Worm (Caenorhabditis elegans) whole organism, midembryonic: ENCODE data around the gene C14E2.7.

Source experiments
- T22C8.4 ChIP-seq: fragments of 200-800 bp; sonication (Bioruptor generic); IDR thresholded peaks from 2 replicates; pipeline ENCODE4 v1.3.6; 2022; ENCODE audit warnings: missing genetic modification characterization, missing compliant biosample characterization
- cog-1 ChIP-seq: sonication (generic microtip); optimal IDR thresholded peaks from 2 replicates; lab custom pipeline; 2016; ENCODE audit warnings: missing genetic modification characterization, missing compliant biosample characterization
- flt-1 ChIP-seq: fragments of 200-800 bp; sonication (Bioruptor generic); IDR thresholded peaks from 2 replicates; pipeline ENCODE4 v1.3.6; 2022; ENCODE audit warnings: missing genetic modification characterization, missing compliant biosample characterization
- klf-2 ChIP-seq: fragments of 200-800 bp; sonication (Bioruptor generic); conservative IDR thresholded peaks from 2 replicates; pipeline ENCODE4 v1.3.6; 2022; ENCODE audit warnings: missing genetic modification reagents, missing genetic modification characterization, missing compliant biosample characterization
- med-1 ChIP-seq: sonication (generic microtip); optimal IDR thresholded peaks from 2 replicates; lab custom pipeline; 2017; ENCODE audit warnings: missing genetic modification characterization, mild to moderate bottlenecking, missing compliant biosample characterization, antibody characterized with exemption, missing genetic modification reagents; ENCODE audit not compliant: insufficient read depth
- ref-1 ChIP-seq: fragments of 200-800 bp; sonication (Bioruptor generic); conservative IDR thresholded peaks from 2 replicates; pipeline ENCODE4 v1.3.6; 2022; ENCODE audit warnings: missing genetic modification reagents, missing genetic modification characterization, missing compliant biosample characterization
- tab-1 ChIP-seq: fragments of 200-800 bp; sonication (Bioruptor generic); IDR thresholded peaks from 2 replicates; pipeline ENCODE4 v1.3.6; 2022; ENCODE audit warnings: missing genetic modification characterization, missing compliant biosample characterization
- ztf-29 ChIP-seq: fragments of 200-800 bp; sonication (Bioruptor generic); IDR thresholded peaks from 2 replicates; pipeline ENCODE4 v1.3.6; 2022; ENCODE audit warnings: missing genetic modification reagents, missing genetic modification characterization, missing compliant biosample characterization

DNA sequence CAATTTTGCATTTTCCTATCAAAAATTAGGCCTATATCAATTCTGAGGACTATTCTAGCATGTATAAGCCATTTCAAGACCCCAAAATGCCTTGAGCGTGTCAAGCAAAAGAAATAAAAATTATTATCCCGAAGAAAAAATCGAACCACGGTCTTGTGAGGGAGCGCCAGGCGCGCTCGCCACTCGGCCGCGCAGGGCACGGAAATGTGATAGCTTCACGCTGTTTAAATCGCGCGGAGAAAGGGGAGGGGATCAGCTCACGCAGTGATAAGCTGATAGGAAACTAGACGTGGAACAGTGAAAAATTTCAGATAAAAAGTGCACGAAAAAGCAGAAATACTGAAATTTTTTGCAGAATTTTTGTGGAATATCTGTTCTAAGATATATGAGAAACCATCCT lies 21.5 kb downstream of the C14E2.7 start:
- TF ChIP-seq klf-2 (peak; percentile 66), flt-1 (GFP tag; lab: Robert Waterston, UW) (peak; percentile 88), med-1 (GFP tag; lab: Kevin White, UChicago) (peak; percentile 7), ref-1 (GFP tag; lab: Robert Waterston, UW) (peak; percentile 29; the same call in 1 of the 2 replicates), ztf-29 (peak; percentile 60), tab-1 (GFP tag; lab: Robert Waterston, UW) (peak; percentile 84), T22C8.4 (peak; percentile 67; the same call in 1 of the 2 replicates), cog-1 (tag; lab: Kevin White, UChicago) (peak; percentile 3)
